Fruit fly (Drosophila melanogaster) whole organism, embryonic: ENCODE measurements around the gene CG5021.
A peak's percentile ranks its signal among the peaks of the same experiment; 100 is the strongest.

Experiments
- ATbp ChIP-seq: fragments of 200-800 bp; sonication (Bioruptor generic); optimal IDR thresholded peaks from 2 replicates; lab custom pipeline; 2017; ENCODE audit warnings: missing biosample characterization, mild to moderate bottlenecking, missing genetic modification characterization, missing genetic modification reagents
- Blimp-1 ChIP-seq: fragments of 200-800 bp; sonication (Bioruptor generic); optimal IDR thresholded peaks from 3 replicates; lab custom pipeline; 2018; ENCODE audit warnings: missing biosample characterization, missing genetic modification characterization, mild to moderate bottlenecking, moderate library complexity, missing genetic modification reagents
- BtbVII ChIP-seq: fragments of 200-800 bp; sonication (Bioruptor generic); optimal IDR thresholded peaks from 3 replicates; lab custom pipeline; 2017; ENCODE audit warnings: missing biosample characterization, mild to moderate bottlenecking, missing genetic modification characterization
- Bteb2 ChIP-seq: fragments of 200-800 bp; sonication (Bioruptor generic); optimal IDR thresholded peaks from 2 replicates; lab custom pipeline; 2016; ENCODE audit warnings: missing biosample characterization, missing genetic modification characterization
- CG10209 ChIP-seq: fragments of 200-800 bp; sonication (Bioruptor generic); optimal IDR thresholded peaks from 3 replicates; lab custom pipeline; 2017; ENCODE audit warnings: missing biosample characterization, mild to moderate bottlenecking, missing genetic modification characterization, missing genetic modification reagents
- CG1024 ChIP-seq: fragments of 200-800 bp; sonication (Bioruptor generic); IDR thresholded peaks from 2 replicates; pipeline ENCODE4 v1.3.6; 2022; ENCODE audit warnings: missing biosample characterization, missing genetic modification characterization
- CG10979 ChIP-seq: fragments of 200-800 bp; sonication (Bioruptor generic); optimal IDR thresholded peaks from 2 replicates; lab custom pipeline; 2018; ENCODE audit warnings: missing biosample characterization, mild to moderate bottlenecking, missing genetic modification characterization, moderate library complexity
- CG14441 ChIP-seq: fragments of 200-800 bp; sonication (Bioruptor generic); IDR thresholded peaks from 2 replicates; pipeline ENCODE4 v1.3.6; 2022; ENCODE audit warnings: missing biosample characterization, missing genetic modification characterization
- CG1602 ChIP-seq: fragments of 200-800 bp; sonication (Bioruptor generic); optimal IDR thresholded peaks from 3 replicates; lab custom pipeline; 2016; ENCODE audit warnings: missing biosample characterization, missing genetic modification characterization
- CG17359 ChIP-seq: fragments of 200-800 bp; sonication (Bioruptor generic); optimal IDR thresholded peaks from 3 replicates; lab custom pipeline; 2018; ENCODE audit warnings: missing biosample characterization, mild to moderate bottlenecking, missing genetic modification characterization, moderate library complexity
- CG2120 ChIP-seq: fragments of 200-800 bp; sonication (Bioruptor generic); optimal IDR thresholded peaks from 3 replicates; lab custom pipeline; 2016; ENCODE audit warnings: missing biosample characterization, missing genetic modification characterization
- CG2889 ChIP-seq: fragments of 200-800 bp; sonication (Bioruptor generic); IDR thresholded peaks from 3 replicates; pipeline ENCODE4 v1.3.6; 2022; ENCODE audit warnings: missing biosample characterization, missing genetic modification characterization
- CG34422 ChIP-seq: fragments of 200-800 bp; sonication (Bioruptor generic); IDR thresholded peaks from 3 replicates; pipeline ENCODE4 v1.3.6; 2022; ENCODE audit warnings: missing biosample characterization, missing genetic modification characterization
- CG3726 ChIP-seq: fragments of 200-800 bp; sonication (Bioruptor generic); IDR thresholded peaks from 3 replicates; pipeline ENCODE4, ENCODE4 v1.3.6; 2022; ENCODE audit warnings: missing biosample characterization, missing genetic modification characterization
- CG6254 ChIP-seq: fragments of 200-800 bp; sonication (Bioruptor generic); optimal IDR thresholded peaks from 3 replicates; lab custom pipeline; 2017; ENCODE audit warnings: mild to moderate bottlenecking, missing biosample characterization, missing genetic modification reagents, missing genetic modification characterization
- CG7556 ChIP-seq: fragments of 200-800 bp; sonication (Bioruptor generic); optimal IDR thresholded peaks from 2 replicates; lab custom pipeline; 2017; ENCODE audit warnings: missing biosample characterization, mild to moderate bottlenecking, missing genetic modification characterization
- CG9932 ChIP-seq: fragments of 200-800 bp; sonication (Bioruptor generic); IDR thresholded peaks from 2 replicates; pipeline ENCODE4 v1.3.6; 2022; ENCODE audit warnings: missing biosample characterization, missing genetic modification characterization
- Doc3 ChIP-seq: fragments of 200-800 bp; sonication (Bioruptor generic); IDR thresholded peaks from 3 replicates; pipeline ENCODE4 v1.3.6; 2022; ENCODE audit warnings: missing biosample characterization, missing genetic modification characterization; ENCODE audit not compliant: partially characterized antibody
- Fer1 ChIP-seq: fragments of 200-800 bp; sonication (Bioruptor generic); optimal IDR thresholded peaks from 2 replicates; lab custom pipeline; 2017; ENCODE audit warnings: missing biosample characterization, mild to moderate bottlenecking, missing genetic modification characterization
- Hr78 ChIP-seq, 2 experiments: fragments of 200-800 bp in 1 of 2; fragments of >200 bp in 1 of 2; sonication (Bioruptor generic) in 1 of 2; optimal IDR thresholded peaks; 2 replicates each; lab custom pipeline; 2017 to 2019; ENCODE audit warnings: missing biosample characterization in 2 of 2, missing genetic modification characterization in 2 of 2, mild to moderate bottlenecking in 1 of 2, moderate library complexity in 1 of 2
- Med ChIP-seq: fragments of 200-800 bp; sonication (Bioruptor generic); peaks from one replicate; lab custom pipeline; 2016; ENCODE audit warnings: missing biosample characterization, missing genetic modification characterization, mild to moderate bottlenecking, inconsistent platforms, moderate library complexity
- Meics ChIP-seq: fragments of 200-800 bp; sonication (Bioruptor generic); optimal IDR thresholded peaks from 2 replicates; lab custom pipeline; 2017; ENCODE audit warnings: missing biosample characterization, mild to moderate bottlenecking, missing genetic modification characterization
- NC2α ChIP-seq: fragments of 200-800 bp; sonication (Bioruptor generic); optimal IDR thresholded peaks from 2 replicates; lab custom pipeline; 2016; ENCODE audit warnings: missing biosample characterization, missing genetic modification characterization
- Oaz ChIP-seq: fragments of 200-800 bp; sonication (Bioruptor generic); IDR thresholded peaks from 2 replicates; pipeline ENCODE4 v1.3.6; 2022; ENCODE audit warnings: missing biosample characterization, missing genetic modification characterization
- Rx ChIP-seq: fragments of 200-800 bp; sonication (Bioruptor generic); IDR thresholded peaks from 2 replicates; pipeline ENCODE4 v1.3.6; 2022; ENCODE audit warnings: missing biosample characterization, missing genetic modification characterization
- Tbp ChIP-seq: fragments of >200 bp; optimal IDR thresholded peaks from 2 replicates; lab custom pipeline; 2018; ENCODE audit warnings: missing biosample characterization, missing genetic modification characterization
- Trl ChIP-seq, 3 experiments: fragments of >200 bp in 2 of 3; fragments of 200-800 bp in 1 of 3; sonication (Bioruptor generic) in 1 of 3; optimal IDR thresholded peaks; 2 replicates in 1 of 3; 3 replicates in 2 of 3; lab custom pipeline; 2016 to 2017; ENCODE audit warnings: missing biosample characterization in 1 of 3, missing genetic modification characterization in 1 of 3
- Usf ChIP-seq: fragments of 200-800 bp; sonication (Bioruptor generic); optimal IDR thresholded peaks from 2 replicates; lab custom pipeline; 2017; ENCODE audit warnings: missing genotype, missing biosample characterization, missing genetic modification characterization
- Xbp1 ChIP-seq: fragments of 200-800 bp; sonication (Bioruptor generic); optimal IDR thresholded peaks from 3 replicates; lab custom pipeline; 2016; ENCODE audit warnings: missing biosample characterization, mild to moderate bottlenecking, missing genetic modification characterization
- ap ChIP-seq: fragments of 200-800 bp; sonication (Bioruptor generic); IDR thresholded peaks from 2 replicates; pipeline ENCODE4 v1.3.6; 2022; ENCODE audit warnings: missing biosample characterization, missing genetic modification characterization
- bbx ChIP-seq: fragments of 200-800 bp; sonication (Bioruptor generic); IDR thresholded peaks from 2 replicates; pipeline ENCODE4 v1.3.6; 2022; ENCODE audit warnings: missing biosample characterization, missing genetic modification characterization; ENCODE audit not compliant: partially characterized antibody
- bigmax ChIP-seq: fragments of 200-800 bp; sonication (Bioruptor generic); optimal IDR thresholded peaks from 2 replicates; lab custom pipeline; 2018; ENCODE audit warnings: missing biosample characterization, mild to moderate bottlenecking, missing genetic modification characterization
- ci ChIP-seq: fragments of 200-800 bp; sonication (Bioruptor generic); IDR thresholded peaks from 3 replicates; pipeline ENCODE4 v1.3.6; 2022; ENCODE audit warnings: missing biosample characterization, missing genetic modification characterization
- croc ChIP-seq: fragments of 200-800 bp; sonication (Bioruptor generic); conservative IDR thresholded peaks from 3 replicates; pipeline ENCODE4 v1.3.6; 2022; ENCODE audit warnings: missing biosample characterization, missing genetic modification characterization
- danr ChIP-seq: fragments of 200-800 bp; sonication (Bioruptor generic); IDR thresholded peaks from 2 replicates; pipeline ENCODE4 v1.3.6; 2022; ENCODE audit warnings: missing biosample characterization, missing genetic modification characterization
- dpn ChIP-seq, 2 experiments: fragments of 200-800 bp; sonication (Bioruptor generic); optimal IDR thresholded peaks; 3 replicates each; lab custom pipeline; 2016; ENCODE audit warnings: missing biosample characterization in 2 of 2, missing genetic modification characterization in 2 of 2
- dysf ChIP-seq: fragments of 200-800 bp; sonication (Bioruptor generic); IDR thresholded peaks from 3 replicates; pipeline ENCODE4 v1.3.6; 2022; ENCODE audit warnings: missing biosample characterization, missing genetic modification characterization
- ems ChIP-seq: fragments of 200-800 bp; sonication (Bioruptor generic); optimal IDR thresholded peaks from 3 replicates; lab custom pipeline; 2016; ENCODE audit warnings: missing biosample characterization, missing genetic modification characterization
- eve ChIP-seq, 2 experiments: fragments of >200 bp; optimal IDR thresholded peaks; 2 replicates each; lab custom pipeline; 2017; ENCODE audit warnings: missing biosample characterization in 2 of 2, missing genetic modification characterization in 2 of 2
- inv ChIP-seq: fragments of 200-800 bp; sonication (Bioruptor generic); IDR thresholded peaks from 2 replicates; pipeline ENCODE4 v1.3.6; 2022; ENCODE audit warnings: missing biosample characterization, missing genetic modification characterization; ENCODE audit not compliant: partially characterized antibody
- knrl ChIP-seq: fragments of 200-800 bp; sonication (Bioruptor generic); IDR thresholded peaks from 3 replicates; pipeline ENCODE4 v1.3.6; 2022; ENCODE audit warnings: missing biosample characterization, missing genetic modification characterization; ENCODE audit not compliant: partially characterized antibody
- lab ChIP-seq: fragments of 200-800 bp; sonication (Bioruptor generic); optimal IDR thresholded peaks from 3 replicates; lab custom pipeline; 2017; ENCODE audit warnings: missing biosample characterization, missing genetic modification characterization, mild to moderate bottlenecking, moderate library complexity, missing genetic modification reagents
- lilli ChIP-seq: fragments of 200-800 bp; sonication (Bioruptor generic); optimal IDR thresholded peaks from 3 replicates; lab custom pipeline; 2016; ENCODE audit warnings: missing biosample characterization, missing genetic modification characterization
- phol ChIP-seq: fragments of 200-800 bp; sonication (Bioruptor generic); optimal IDR thresholded peaks from 3 replicates; lab custom pipeline; 2018; ENCODE audit warnings: missing biosample characterization, mild to moderate bottlenecking, missing genetic modification characterization, moderate library complexity
- psq ChIP-seq: fragments of 200-800 bp; sonication (Bioruptor generic); optimal IDR thresholded peaks from 2 replicates; lab custom pipeline; 2017; ENCODE audit warnings: missing biosample characterization, missing genetic modification characterization
- scrt ChIP-seq: fragments of 200-800 bp; sonication (Bioruptor generic); optimal IDR thresholded peaks from 2 replicates; lab custom pipeline; 2018; ENCODE audit warnings: missing biosample characterization, mild to moderate bottlenecking, missing genetic modification characterization, moderate library complexity
- so ChIP-seq: fragments of 200-800 bp; sonication (Bioruptor generic); IDR thresholded peaks from 3 replicates; pipeline ENCODE4 v1.3.6; 2022; ENCODE audit warnings: missing biosample characterization, missing genetic modification characterization
- tgo ChIP-seq: fragments of 200-800 bp; sonication (Bioruptor generic); IDR thresholded peaks from 3 replicates; pipeline ENCODE4 v1.3.6; 2022; ENCODE audit warnings: missing biosample characterization, missing genetic modification characterization
- tin ChIP-seq: fragments of 200-800 bp; sonication (Bioruptor generic); optimal IDR thresholded peaks from 3 replicates; lab custom pipeline; 2016; ENCODE audit warnings: missing biosample characterization, missing genetic modification characterization
- yki ChIP-seq: fragments of >200 bp; optimal IDR thresholded peaks from 3 replicates; lab custom pipeline; 2018
- zen ChIP-seq: fragments of 200-800 bp; sonication (Bioruptor generic); optimal IDR thresholded peaks from 3 replicates; lab custom pipeline; 2018; ENCODE audit warnings: missing biosample characterization, mild to moderate bottlenecking, missing genetic modification characterization, moderate library complexity

CG5021 gene

DNA sequence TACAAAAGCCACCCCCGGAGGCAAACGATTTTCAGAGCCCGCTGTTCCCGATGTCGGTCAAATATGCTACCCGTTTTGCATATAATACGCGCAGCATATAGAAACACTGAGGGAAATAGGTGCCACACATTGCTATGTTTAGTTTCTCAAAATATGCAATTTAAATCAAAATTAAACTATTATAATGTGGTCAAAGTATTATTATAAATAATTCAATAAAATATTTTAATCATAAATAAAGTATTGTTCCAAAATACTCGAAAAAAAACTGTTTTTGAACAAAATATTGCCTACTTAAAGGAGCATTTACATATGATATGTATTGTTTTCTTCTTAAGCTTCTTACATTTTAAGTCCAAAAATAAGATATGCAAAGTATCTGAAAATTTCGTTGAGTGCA lies 15.7 kb upstream of the CG5021 start (continued):
- peak; percentile 26 for TF ChIP-seq Med (GFP tag; lab: Kevin White, UChicago)
- no peak for TF ChIP-seq CG2889
- TF ChIP-seq CG3726 (GFP tag; lab: Robert Waterston, UW): no peak
- TF ChIP-seq dysf: peak; percentile 61; the same call in 2 of the 3 replicates
- peak; percentile 12 for TF ChIP-seq BtbVII (GFP tag; lab: Kevin White, UChicago)
- TF ChIP-seq zen (tag; lab: Kevin White, UChicago): no peak
- no peak for TF ChIP-seq Tbp
- TF ChIP-seq dpn (GFP tag; optimal IDR thresholded peaks at IDR 0.05; lab: Kevin White, UChicago): peak in 1 of 2 experiments; percentile 43
- no peak for TF ChIP-seq CG1024
- TF ChIP-seq CG14441 (GFP tag; lab: Robert Waterston, UW): no peak
- no peak for TF ChIP-seq Oaz
- peak; percentile 31 for TF ChIP-seq Xbp1
- peak; percentile 59 for TF ChIP-seq CG17359 (tag; lab: Kevin White, UChicago)
- no peak for TF ChIP-seq eve (GFP tag; optimal IDR thresholded peaks at IDR 0.05; lab: Kevin White, UChicago)
- peak; percentile 73 for TF ChIP-seq phol
- TF ChIP-seq lilli (GFP tag; lab: Kevin White, UChicago): no peak
- TF ChIP-seq tgo (GFP tag; lab: Robert Waterston, UW): peak; percentile 38; the same call in 1 of the 3 replicates
- no peak for TF ChIP-seq ci
- TF ChIP-seq Blimp-1 (GFP tag; lab: Kevin White, UChicago): peak; percentile 69
- TF ChIP-seq Fer1 (GFP tag; lab: Kevin White, UChicago): peak; percentile 9
- no peak for TF ChIP-seq CG9932 (GFP tag; lab: Robert Waterston, UW)
- no peak for TF ChIP-seq knrl (GFP tag; lab: Robert Waterston, UW)
- peak; percentile 29 for TF ChIP-seq CG6254 (GFP tag; lab: Kevin White, UChicago)
- no peak for TF ChIP-seq ap (GFP tag; lab: Robert Waterston, UW)
- TF ChIP-seq croc (GFP tag; lab: Robert Waterston, UW): peak; percentile 25; the same call in 1 of the 3 replicates
- TF ChIP-seq CG10209: peak; percentile 59
- TF ChIP-seq Rx (GFP tag; lab: Robert Waterston, UW): no peak
- peak; percentile 34 for TF ChIP-seq ATbp (GFP tag; lab: Kevin White, UChicago)
- TF ChIP-seq CG10979 (tag; lab: Kevin White, UChicago): peak; percentile 71
- TF ChIP-seq scrt: peak; percentile 28
- peak; percentile 8 for TF ChIP-seq tin
- TF ChIP-seq CG1602 (GFP tag; lab: Kevin White, UChicago): no peak
- TF ChIP-seq Usf (GFP tag; lab: Kevin White, UChicago): no peak
- TF ChIP-seq bigmax (GFP tag; lab: Kevin White, UChicago): no peak
- no peak for TF ChIP-seq Trl (optimal IDR thresholded peaks at IDR 0.05; lab: Kevin White, UChicago)
- no peak for TF ChIP-seq Trl (GFP tag; optimal IDR thresholded peaks at IDR 0.05; lab: Kevin White, UChicago)
- TF ChIP-seq NC2α (GFP tag; lab: Kevin White, UChicago): no peak
- TF ChIP-seq Meics (GFP tag; lab: Kevin White, UChicago): peak; percentile 64
- peak; percentile 74 for TF ChIP-seq CG7556 (GFP tag; lab: Kevin White, UChicago)
- no peak for TF ChIP-seq CG2120 (GFP tag; lab: Kevin White, UChicago)
- no peak for TF ChIP-seq ems (GFP tag; lab: Kevin White, UChicago)
- TF ChIP-seq bbx: no peak
- TF ChIP-seq inv (GFP tag; lab: Robert Waterston, UW): no peak
- TF ChIP-seq lab (GFP tag; lab: Kevin White, UChicago): peak; percentile 11
- no peak for TF ChIP-seq psq (GFP tag; lab: Kevin White, UChicago)
- TF ChIP-seq Hr78 (GFP tag; optimal IDR thresholded peaks at IDR 0.05; lab: Kevin White, UChicago): peak in 1 of 2 experiments; percentile 6
- 0 out of 3 replicates have a peak, but pooled peaks have one; percentile 19 for TF ChIP-seq CG34422
- TF ChIP-seq Doc3: no peak
- no peak for TF ChIP-seq Bteb2 (GFP tag; lab: Kevin White, UChicago)
- TF ChIP-seq danr (GFP tag; lab: Robert Waterston, UW): no peak
- TF ChIP-seq yki (lab: Kevin White, UChicago): no peak
- no peak for TF ChIP-seq so (GFP tag; lab: Robert Waterston, UW)
